Worm (Caenorhabditis elegans) whole organism, L4 larva: ENCODE data around the gene nduf-11.

ENCODE experiments used
- F44E2.7 ChIP-seq: fragments of 200-800 bp; sonication (Bioruptor generic); IDR thresholded peaks from 2 replicates; pipeline ENCODE4 v2.1.2; 2022; ENCODE audit warnings: missing genetic modification characterization, missing compliant biosample characterization
- aly-2 ChIP-seq: sonication (generic microtip); optimal IDR thresholded peaks from 2 replicates; lab custom pipeline; 2018; ENCODE audit warnings: missing biosample characterization, missing genetic modification characterization
- ama-1 ChIP-seq: fragments of 150-350 bp; optimal IDR thresholded peaks from 2 replicates; lab custom pipeline; 2014; ENCODE audit warnings: inconsistent platforms, mixed read lengths
- dve-1 ChIP-seq: sonication (generic microtip); optimal IDR thresholded peaks from 2 replicates; lab custom pipeline; 2017; ENCODE audit warnings: antibody characterized with exemption, mild to moderate bottlenecking, missing genetic modification characterization, missing compliant biosample characterization; ENCODE audit not compliant: insufficient read depth
- fkh-10 ChIP-seq: fragments of 150-350 bp; optimal IDR thresholded peaks from 2 replicates; lab custom pipeline; 2014; ENCODE audit warnings: missing biosample characterization, missing genetic modification reagents, missing genetic modification characterization
- lim-7 ChIP-seq: fragments of 200-800 bp; sonication (Bioruptor generic); IDR thresholded peaks from 2 replicates; pipeline ENCODE4 v1.3.6; 2022; ENCODE audit warnings: missing genetic modification characterization, missing compliant biosample characterization
- lin-13 ChIP-seq: fragments of 150-350 bp; optimal IDR thresholded peaks from 2 replicates; lab custom pipeline; 2014; ENCODE audit warnings: missing biosample characterization, missing genetic modification reagents, missing genetic modification characterization
- nhr-11 ChIP-seq: fragments of 150-350 bp; optimal IDR thresholded peaks from 2 replicates; lab custom pipeline; 2014; ENCODE audit warnings: missing biosample characterization, missing genetic modification characterization
- nhr-25 ChIP-seq: sonication (generic microtip); optimal IDR thresholded peaks from 2 replicates; lab custom pipeline; 2017; ENCODE audit warnings: missing genetic modification characterization, mild to moderate bottlenecking, missing compliant biosample characterization, antibody characterized with exemption, moderate library complexity, borderline replicate concordance; ENCODE audit not compliant: insufficient read depth
- nhr-77 ChIP-seq: fragments of 150-350 bp; optimal IDR thresholded peaks from 2 replicates; lab custom pipeline; 2014; ENCODE audit warnings: missing biosample characterization, missing genetic modification characterization
- pha-4 ChIP-seq, 2 experiments: fragments of 150-350 bp in 1 of 2; fragments of 200-800 bp in 1 of 2; sonication (Bioruptor generic) in 1 of 2; IDR thresholded peaks in 1 of 2; optimal IDR thresholded peaks in 1 of 2; 2 replicates each; pipeline versions ENCODE4 v1.3.6 to Lab custom; 2014 to 2022; ENCODE audit warnings: missing genetic modification characterization in 2 of 2, missing genetic modification reagents in 2 of 2, missing biosample characterization in 1 of 2, missing compliant biosample characterization in 1 of 2
- skn-1 ChIP-seq: fragments of 150-350 bp; optimal IDR thresholded peaks from 2 replicates; lab custom pipeline; 2014; ENCODE audit warnings: missing biosample characterization, missing genetic modification characterization

DNA sequence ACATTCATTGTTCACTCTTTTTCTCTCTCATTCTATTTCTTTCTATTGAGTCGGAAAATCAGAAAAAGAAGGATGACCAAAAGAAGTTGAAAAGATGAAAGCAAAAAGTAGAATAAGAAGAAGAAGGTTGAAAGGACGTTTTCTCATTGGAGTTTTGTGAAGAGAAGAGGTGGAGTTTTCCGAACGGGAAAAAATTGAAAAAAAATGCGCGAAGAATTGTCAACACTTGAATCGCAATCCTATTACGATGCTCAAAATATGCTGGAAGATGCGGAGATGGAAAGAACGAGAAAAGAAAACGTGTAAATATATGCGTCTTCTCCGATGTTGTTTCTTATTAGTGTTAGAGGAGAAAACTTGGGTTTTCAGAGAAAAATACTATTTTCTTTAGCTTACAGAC is 12.0 kb downstream of the nduf-11 start:
- TF ChIP-seq ama-1 (no peak), aly-2 (tag; lab: Kevin White, UChicago) (no peak), skn-1 (tag; lab: Kevin White, UChicago) (no peak), dve-1 (no peak), lim-7 (no peak), nhr-11 (tag; lab: Kevin White, UChicago) (no peak), F44E2.7 (no peak), pha-4 (GFP tag; IDR thresholded peaks at IDR 0.05; lab: Robert Waterston, UW) (no peak), pha-4 (tag; optimal IDR thresholded peaks at IDR 0.05; lab: Kevin White, UChicago) (no peak), nhr-77 (tag; lab: Kevin White, UChicago) (no peak), nhr-25 (tag; lab: Kevin White, UChicago) (no peak), lin-13 (GFP tag; lab: Kevin White, UChicago) (no peak), fkh-10 (GFP tag; lab: Kevin White, UChicago) (peak; percentile 90)
